Worm (Caenorhabditis elegans) whole organism, midembryonic: ENCODE measurements around the gene far-3.

Experiments
- T22C8.4 ChIP-seq: fragments of 200-800 bp; sonication (Bioruptor generic); IDR thresholded peaks from 2 replicates; pipeline ENCODE4 v1.3.6; 2022; ENCODE audit warnings: missing genetic modification characterization, missing compliant biosample characterization
- cog-1 ChIP-seq: sonication (generic microtip); optimal IDR thresholded peaks from 2 replicates; lab custom pipeline; 2016; ENCODE audit warnings: missing genetic modification characterization, missing compliant biosample characterization
- flt-1 ChIP-seq: fragments of 200-800 bp; sonication (Bioruptor generic); IDR thresholded peaks from 2 replicates; pipeline ENCODE4 v1.3.6; 2022; ENCODE audit warnings: missing genetic modification characterization, missing compliant biosample characterization
- klf-2 ChIP-seq: fragments of 200-800 bp; sonication (Bioruptor generic); conservative IDR thresholded peaks from 2 replicates; pipeline ENCODE4 v1.3.6; 2022; ENCODE audit warnings: missing genetic modification reagents, missing genetic modification characterization, missing compliant biosample characterization
- med-1 ChIP-seq: sonication (generic microtip); optimal IDR thresholded peaks from 2 replicates; lab custom pipeline; 2017; ENCODE audit warnings: missing genetic modification characterization, mild to moderate bottlenecking, missing compliant biosample characterization, antibody characterized with exemption, missing genetic modification reagents; ENCODE audit not compliant: insufficient read depth
- ref-1 ChIP-seq: fragments of 200-800 bp; sonication (Bioruptor generic); conservative IDR thresholded peaks from 2 replicates; pipeline ENCODE4 v1.3.6; 2022; ENCODE audit warnings: missing genetic modification reagents, missing genetic modification characterization, missing compliant biosample characterization
- ztf-23 ChIP-seq: fragments of 200-800 bp; sonication (Bioruptor generic); IDR thresholded peaks from 2 replicates; pipeline ENCODE4 v1.3.6; 2022; ENCODE audit warnings: missing genetic modification reagents, missing genetic modification characterization, missing compliant biosample characterization
- ztf-29 ChIP-seq: fragments of 200-800 bp; sonication (Bioruptor generic); IDR thresholded peaks from 2 replicates; pipeline ENCODE4 v1.3.6; 2022; ENCODE audit warnings: missing genetic modification reagents, missing genetic modification characterization, missing compliant biosample characterization

ce11 chrV:13013158-13013557, 15.8 kb upstream of the far-3 start, which contains the start of gene try-10:
- TF ChIP-seq T22C8.4 (no peak), ztf-23 (GFP tag; lab: Robert Waterston, UW) (no peak), flt-1 (GFP tag; lab: Robert Waterston, UW) (no peak), med-1 (GFP tag; lab: Kevin White, UChicago) (no peak), klf-2 (GFP tag; lab: Robert Waterston, UW) (no peak), ztf-29 (no peak), ref-1 (GFP tag; lab: Robert Waterston, UW) (no peak), cog-1 (tag; lab: Kevin White, UChicago) (no peak)
